Worm (Caenorhabditis elegans) whole organism, L2 larva: ENCODE results near the gene D1054.10.

Experiments used
- C34F6.9 ChIP-seq: fragments of 150-350 bp; optimal IDR thresholded peaks from 2 replicates; lab custom pipeline; 2014; ENCODE audit warnings: missing biosample characterization, missing genetic modification characterization
- F13H6.1 ChIP-seq: sonication (generic microtip); optimal IDR thresholded peaks from 2 replicates; lab custom pipeline; 2016; ENCODE audit warnings: missing genetic modification characterization, missing compliant biosample characterization
- R02D3.7 ChIP-seq: fragments of 150-350 bp; optimal IDR thresholded peaks from 2 replicates; lab custom pipeline; 2014; ENCODE audit warnings: missing biosample characterization, missing genetic modification characterization
- ZK546.5 ChIP-seq: sonication (generic microtip); optimal IDR thresholded peaks from 2 replicates; lab custom pipeline; 2017; ENCODE audit warnings: missing biosample characterization, missing genetic modification characterization
- alr-1 ChIP-seq: fragments of 150-350 bp; optimal IDR thresholded peaks from 2 replicates; lab custom pipeline; 2014; ENCODE audit warnings: missing biosample characterization, missing genetic modification characterization
- aly-2 ChIP-seq: fragments of 150-350 bp; optimal IDR thresholded peaks from 2 replicates; lab custom pipeline; 2014; ENCODE audit warnings: missing biosample characterization, missing genetic modification characterization
- blmp-1 ChIP-seq: sonication (generic microtip); optimal IDR thresholded peaks from 2 replicates; lab custom pipeline; 2017; ENCODE audit warnings: missing genetic modification characterization, mild to moderate bottlenecking, missing compliant biosample characterization, antibody characterized with exemption, moderate library complexity; ENCODE audit not compliant: insufficient read depth
- ceh-16 ChIP-seq: fragments of 150-350 bp; optimal IDR thresholded peaks from 2 replicates; lab custom pipeline; 2014; ENCODE audit warnings: missing biosample characterization, missing genetic modification characterization
- dmd-4 ChIP-seq: sonication (generic microtip); optimal IDR thresholded peaks from 2 replicates; lab custom pipeline; 2017; ENCODE audit warnings: missing biosample characterization, missing genetic modification characterization
- elt-1 ChIP-seq: fragments of 150-350 bp; optimal IDR thresholded peaks from 2 replicates; lab custom pipeline; 2014; ENCODE audit warnings: missing biosample characterization, missing genetic modification characterization
- elt-3 ChIP-seq: sonication (generic microtip); optimal IDR thresholded peaks from 2 replicates; lab custom pipeline; 2017; ENCODE audit warnings: missing biosample characterization, missing genetic modification characterization
- fos-1 ChIP-seq: fragments of 150-350 bp; optimal IDR thresholded peaks from 2 replicates; lab custom pipeline; 2014; ENCODE audit warnings: missing biosample characterization, missing genetic modification characterization
- gmeb-1 ChIP-seq: fragments of 150-350 bp; optimal IDR thresholded peaks from 2 replicates; lab custom pipeline; 2014; ENCODE audit warnings: missing biosample characterization, missing genetic modification characterization
- lin-13 ChIP-seq: fragments of 150-350 bp; optimal IDR thresholded peaks from 2 replicates; lab custom pipeline; 2014; ENCODE audit warnings: missing biosample characterization, missing genetic modification reagents, missing genetic modification characterization
- lin-39 ChIP-seq: fragments of 150-350 bp; optimal IDR thresholded peaks from 2 replicates; lab custom pipeline; 2014; ENCODE audit warnings: missing biosample characterization, missing genetic modification reagents, missing genetic modification characterization
- lsy-2 ChIP-seq, 2 experiments: fragments of 150-350 bp in 1 of 2; sonication (generic microtip) in 1 of 2; optimal IDR thresholded peaks; 2 replicates each; lab custom pipeline; 2014 to 2017; ENCODE audit warnings: missing biosample characterization in 2 of 2, missing genetic modification characterization in 2 of 2
- mab-5 ChIP-seq: fragments of 150-350 bp; optimal IDR thresholded peaks from 2 replicates; lab custom pipeline; 2014; ENCODE audit warnings: missing biosample characterization, missing genetic modification characterization
- mbf-1 ChIP-seq: sonication (generic microtip); optimal IDR thresholded peaks from 2 replicates; lab custom pipeline; 2017; ENCODE audit warnings: missing biosample characterization, missing genetic modification characterization
- mdl-1 ChIP-seq, 2 experiments: fragments of 150-350 bp in 1 of 2; sonication (generic microtip) in 1 of 2; optimal IDR thresholded peaks; 2 replicates each; lab custom pipeline; 2017; ENCODE audit warnings: missing biosample characterization in 2 of 2, missing genetic modification characterization in 2 of 2
- nhr-11 ChIP-seq: fragments of 150-350 bp; optimal IDR thresholded peaks from 2 replicates; lab custom pipeline; 2014; ENCODE audit warnings: missing biosample characterization, missing genetic modification characterization
- nhr-12 ChIP-seq: fragments of 150-350 bp; optimal IDR thresholded peaks from 2 replicates; lab custom pipeline; 2014; ENCODE audit warnings: missing biosample characterization, missing genetic modification characterization
- nhr-129 ChIP-seq: fragments of 150-350 bp; optimal IDR thresholded peaks from 2 replicates; lab custom pipeline; 2014; ENCODE audit warnings: missing biosample characterization, missing genetic modification characterization
- nhr-23 ChIP-seq: fragments of 150-350 bp; optimal IDR thresholded peaks from 2 replicates; lab custom pipeline; 2014; ENCODE audit warnings: missing biosample characterization, missing genetic modification reagents, missing genetic modification characterization
- nhr-237 ChIP-seq: fragments of 150-350 bp; optimal IDR thresholded peaks from 2 replicates; lab custom pipeline; 2014; ENCODE audit warnings: missing biosample characterization, missing genetic modification characterization
- nhr-25 ChIP-seq: fragments of 150-350 bp; sonication (generic microtip); optimal IDR thresholded peaks from 3 replicates; lab custom pipeline; 2014; ENCODE audit warnings: missing biosample characterization, missing genetic modification characterization
- nhr-6 ChIP-seq: fragments of 150-350 bp; optimal IDR thresholded peaks from 2 replicates; lab custom pipeline; 2014; ENCODE audit warnings: missing biosample characterization, missing genetic modification characterization
- nhr-77 ChIP-seq: fragments of 150-350 bp; optimal IDR thresholded peaks from 2 replicates; lab custom pipeline; 2014; ENCODE audit warnings: missing biosample characterization, missing genetic modification characterization
- peb-1 ChIP-seq: fragments of 150-350 bp; optimal IDR thresholded peaks from 2 replicates; lab custom pipeline; 2014; ENCODE audit warnings: missing biosample characterization, missing genetic modification characterization
- sem-4 ChIP-seq: fragments of 150-350 bp; optimal IDR thresholded peaks from 2 replicates; lab custom pipeline; 2014; ENCODE audit warnings: missing biosample characterization, missing genetic modification reagents, missing genetic modification characterization
- skn-1 ChIP-seq: sonication (generic microtip); optimal IDR thresholded peaks from 2 replicates; lab custom pipeline; 2017; ENCODE audit warnings: missing biosample characterization, missing genetic modification characterization
- sma-3 ChIP-seq: sonication (generic microtip); optimal IDR thresholded peaks from 2 replicates; lab custom pipeline; 2016; ENCODE audit warnings: missing genetic modification reagents, missing genetic modification characterization, missing compliant biosample characterization
- sma-9 ChIP-seq, 2 experiments: fragments of 150-350 bp in 1 of 2; sonication (generic microtip) in 1 of 2; optimal IDR thresholded peaks; 2 replicates each; lab custom pipeline; 2014 to 2016; ENCODE audit warnings: missing genetic modification characterization in 2 of 2, mild to moderate bottlenecking in 1 of 2, missing biosample characterization in 1 of 2, missing compliant biosample characterization in 1 of 2, missing genetic modification reagents in 1 of 2, moderate library complexity in 1 of 2
- snpc-4 ChIP-seq: fragments of 150-350 bp; optimal IDR thresholded peaks from 2 replicates; lab custom pipeline; 2014; ENCODE audit warnings: missing biosample characterization, missing genetic modification characterization
- unc-39 ChIP-seq: fragments of 150-350 bp; optimal IDR thresholded peaks from 2 replicates; lab custom pipeline; 2014; ENCODE audit warnings: missing biosample characterization, missing genetic modification characterization
- unc-55 ChIP-seq: fragments of 150-350 bp; sonication (generic microtip); optimal IDR thresholded peaks from 3 replicates; lab custom pipeline; 2014; ENCODE audit warnings: missing biosample characterization, missing genetic modification reagents, missing genetic modification characterization
- zag-1 ChIP-seq: fragments of 150-350 bp; optimal IDR thresholded peaks from 2 replicates; lab custom pipeline; 2014; ENCODE audit warnings: missing biosample characterization, missing genetic modification characterization
- ztf-1 ChIP-seq: fragments of 200-800 bp; sonication (Bioruptor generic); conservative IDR thresholded peaks from 2 replicates; pipeline ENCODE4 v1.3.6; 2022; ENCODE audit warnings: missing genetic modification characterization, missing compliant biosample characterization
- ztf-11 ChIP-seq: sonication (generic microtip); optimal IDR thresholded peaks from 2 replicates; lab custom pipeline; 2017; ENCODE audit warnings: missing biosample characterization, missing genetic modification characterization
- ztf-4 ChIP-seq: fragments of 150-350 bp; optimal IDR thresholded peaks from 2 replicates; lab custom pipeline; 2014; ENCODE audit warnings: missing biosample characterization, missing genetic modification characterization

The D1054.10 gene

ce11 chrV:10798090-10798489 lies 5.4 kb upstream of the D1054.10 start, which contains the start of gene srh-184:
Gene srh-184 (minus strand): TSS chrV:10798190.
- TF ChIP-seq zag-1 (tag; lab: Kevin White, UChicago) (no peak), peb-1 (tag; lab: Kevin White, UChicago) (no peak), ztf-11 (tag; lab: Kevin White, UChicago) (no peak), unc-55 (GFP tag; lab: Kevin White, UChicago) (no peak), snpc-4 (tag; lab: Kevin White, UChicago) (no peak), nhr-12 (tag; lab: Kevin White, UChicago) (no peak), skn-1 (no peak), lin-13 (GFP tag; lab: Kevin White, UChicago) (no peak), nhr-25 (tag; lab: Kevin White, UChicago) (no peak), R02D3.7 (no peak), sma-3 (no peak), ztf-1 (GFP tag; lab: Robert Waterston, UW) (no peak), lin-39 (tag; lab: Kevin White, UChicago) (no peak), mbf-1 (tag; lab: Kevin White, UChicago) (no peak), ztf-4 (no peak)

ce11 chrV:10795494-10795893 lies 2.8 kb upstream of the D1054.10 start, which contains the start of gene D1054.19:
Gene D1054.19 (plus strand): TSS chrV:10795794.
- TF ChIP-seq zag-1 (tag; lab: Kevin White, UChicago) (no peak), alr-1 (tag; lab: Kevin White, UChicago) (no peak), sma-9 (GFP tag; optimal IDR thresholded peaks at IDR 0.05; lab: Kevin White, UChicago) (no peak), sma-9 (tag; optimal IDR thresholded peaks at IDR 0.05; lab: Kevin White, UChicago) (no peak), nhr-77 (tag; lab: Kevin White, UChicago) (no peak), ceh-16 (tag; lab: Kevin White, UChicago) (no peak), nhr-237 (tag; lab: Kevin White, UChicago) (no peak)

ce11 chrV:10794463-10794862 lies 1.8 kb upstream of the D1054.10 start:
- TF ChIP-seq C34F6.9 (tag; lab: Kevin White, UChicago) (no peak), fos-1 (tag; lab: Kevin White, UChicago) (no peak), nhr-12 (tag; lab: Kevin White, UChicago) (no peak), nhr-77 (tag; lab: Kevin White, UChicago) (no peak), ztf-11 (tag; lab: Kevin White, UChicago) (no peak), blmp-1 (tag; lab: Kevin White, UChicago) (no peak), nhr-23 (tag; lab: Kevin White, UChicago) (no peak), mab-5 (no peak), lin-39 (tag; lab: Kevin White, UChicago) (no peak), lsy-2 (tag; optimal IDR thresholded peaks at IDR 0.05; lab: Kevin White, UChicago) (no peak), mdl-1 (tag; optimal IDR thresholded peaks at IDR 0.05; lab: Kevin White, UChicago) (no peak), sma-9 (GFP tag; optimal IDR thresholded peaks at IDR 0.05; lab: Kevin White, UChicago) (no peak), sma-9 (tag; optimal IDR thresholded peaks at IDR 0.05; lab: Kevin White, UChicago) (no peak), gmeb-1 (tag; lab: Kevin White, UChicago) (no peak), skn-1 (no peak), nhr-11 (tag; lab: Kevin White, UChicago) (no peak), nhr-237 (tag; lab: Kevin White, UChicago) (no peak), ZK546.5 (tag; lab: Kevin White, UChicago) (no peak), nhr-6 (tag; lab: Kevin White, UChicago) (no peak)

ce11 chrV:10793498-10793897 lies 823 bp upstream of the D1054.10 start, which contains the start of gene ule-3:
Gene ule-3 (plus strand): TSS chrV:10793798.
- TF ChIP-seq blmp-1 (tag; lab: Kevin White, UChicago), result no peak
- no peak for TF ChIP-seq nhr-129 (tag; lab: Kevin White, UChicago)
- no peak for TF ChIP-seq lin-39 (tag; lab: Kevin White, UChicago)
- no peak for TF ChIP-seq ztf-4
- TF ChIP-seq sma-9 (GFP tag; optimal IDR thresholded peaks at IDR 0.05; lab: Kevin White, UChicago), result no peak
- TF ChIP-seq sma-9 (tag; optimal IDR thresholded peaks at IDR 0.05; lab: Kevin White, UChicago), result no peak
- TF ChIP-seq mab-5, result no peak
- no peak for TF ChIP-seq skn-1
- no peak for TF ChIP-seq gmeb-1 (tag; lab: Kevin White, UChicago)
- no peak for TF ChIP-seq nhr-237 (tag; lab: Kevin White, UChicago)
- TF ChIP-seq aly-2 (tag; lab: Kevin White, UChicago), result no peak
- no peak for TF ChIP-seq unc-39
- no peak for TF ChIP-seq ceh-16 (tag; lab: Kevin White, UChicago)
- TF ChIP-seq alr-1 (tag; lab: Kevin White, UChicago), result no peak
- no peak for TF ChIP-seq sem-4 (tag; lab: Kevin White, UChicago)
- TF ChIP-seq dmd-4, result no peak
- TF ChIP-seq F13H6.1 (tag; lab: Kevin White, UChicago), result no peak
- TF ChIP-seq elt-1, result no peak
- TF ChIP-seq nhr-12 (tag; lab: Kevin White, UChicago), result no peak
- TF ChIP-seq elt-3 (tag; lab: Kevin White, UChicago), result no peak
